Worm (Caenorhabditis elegans): Measurements from ENCODE around the gene cec-6.

DNA sequence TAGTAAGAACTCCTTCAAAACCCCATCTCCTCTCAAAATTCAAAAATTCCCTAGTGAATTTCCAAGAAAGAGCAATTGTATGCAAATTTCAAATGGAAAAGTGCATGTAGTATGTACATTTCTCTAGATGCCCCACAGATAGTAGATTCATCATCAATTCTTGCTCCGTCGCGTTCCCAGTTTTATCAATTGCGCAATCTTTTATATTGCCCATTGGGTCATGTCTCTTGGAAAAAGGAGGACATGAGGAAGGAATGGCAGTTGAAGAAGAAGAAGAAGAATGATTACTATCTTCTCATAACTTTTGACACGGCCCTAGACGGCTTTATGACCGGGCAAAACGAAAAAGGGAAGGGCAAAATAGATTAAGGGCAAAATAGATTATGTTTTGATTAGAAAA is 38.0 kb upstream of the cec-6 start:
- TF ChIP-seq ceh-18 (tag; optimal IDR thresholded peaks at IDR 0.05) (no peak), T23F11.4 (GFP tag; optimal IDR thresholded peaks at IDR 0.05) (no peak), ama-1 (optimal IDR thresholded peaks at IDR 0.05) (no peak)

Data from whole organism, late embryonic.